Fruit fly (Drosophila melanogaster) whole organism, pupa: ENCODE data around the gene CycH.

Experiments used
- CG10348 ChIP-seq: fragments of 200-800 bp; sonication (Bioruptor generic); IDR thresholded peaks from 2 replicates; pipeline ENCODE4 v1.3.6; 2022; ENCODE audit warnings: missing biosample characterization, missing genetic modification characterization
- CG12605 ChIP-seq: fragments of 200-800 bp; sonication (Bioruptor generic); IDR thresholded peaks from 2 replicates; pipeline ENCODE4 v1.3.6; 2022; ENCODE audit warnings: missing biosample characterization, missing genetic modification characterization
- CG13204 ChIP-seq: fragments of 200-800 bp; sonication (Bioruptor generic); optimal IDR thresholded peaks from 2 replicates; lab custom pipeline; 2018; ENCODE audit warnings: missing biosample characterization, mild to moderate bottlenecking, missing genetic modification characterization, moderate library complexity
- CG14655 ChIP-seq: fragments of 200-800 bp; sonication (Bioruptor generic); optimal IDR thresholded peaks from 3 replicates; lab custom pipeline; 2017; ENCODE audit warnings: mild to moderate bottlenecking, missing biosample characterization, missing genetic modification reagents, missing genetic modification characterization
- CG15710 ChIP-seq: fragments of 200-800 bp; sonication (Bioruptor generic); optimal IDR thresholded peaks from 2 replicates; lab custom pipeline; 2018; ENCODE audit warnings: missing biosample characterization, mild to moderate bottlenecking, missing genetic modification characterization, moderate library complexity
- CG17806 ChIP-seq: fragments of 200-800 bp; sonication (Bioruptor generic); optimal IDR thresholded peaks from 2 replicates; lab custom pipeline; 2018; ENCODE audit warnings: missing biosample characterization, mild to moderate bottlenecking, missing genetic modification characterization, moderate library complexity
- CG32121 ChIP-seq: fragments of 200-800 bp; sonication (Bioruptor generic); IDR thresholded peaks from 2 replicates; pipeline ENCODE4 v1.3.6; 2022; ENCODE audit warnings: missing biosample characterization, missing genetic modification characterization
- CG34367 ChIP-seq: fragments of 200-800 bp; sonication (Bioruptor generic); optimal IDR thresholded peaks from 2 replicates; lab custom pipeline; 2018; ENCODE audit warnings: missing biosample characterization, mild to moderate bottlenecking, missing genetic modification characterization
- CG4496 ChIP-seq: fragments of 200-800 bp; sonication (Bioruptor generic); IDR thresholded peaks from 3 replicates; pipeline ENCODE4 v1.3.6; 2022; ENCODE audit warnings: missing biosample characterization, missing genetic modification characterization
- CG8159 ChIP-seq: fragments of 200-800 bp; sonication (Bioruptor generic); optimal IDR thresholded peaks from 3 replicates; lab custom pipeline; 2018; ENCODE audit warnings: missing biosample characterization, mild to moderate bottlenecking, missing genetic modification characterization, moderate library complexity
- CG8301 ChIP-seq: fragments of 200-800 bp; sonication (Bioruptor generic); optimal IDR thresholded peaks from 2 replicates; lab custom pipeline; 2018; ENCODE audit warnings: missing biosample characterization, mild to moderate bottlenecking, missing genetic modification characterization
- CG9948 ChIP-seq: fragments of 200-800 bp; sonication (Bioruptor generic); optimal IDR thresholded peaks from 2 replicates; lab custom pipeline; 2018; ENCODE audit warnings: missing biosample characterization, mild to moderate bottlenecking, missing genetic modification characterization, moderate library complexity
- D1 ChIP-seq: fragments of 200-800 bp; sonication (Bioruptor generic); optimal IDR thresholded peaks from 2 replicates; lab custom pipeline; 2018; ENCODE audit warnings: missing biosample characterization, mild to moderate bottlenecking, missing genetic modification characterization, moderate library complexity
- EcR ChIP-seq: fragments of 200-800 bp; sonication (Bioruptor generic); optimal IDR thresholded peaks from 3 replicates; lab custom pipeline; 2019; ENCODE audit warnings: missing biosample characterization, missing genetic modification characterization, mild to moderate bottlenecking, moderate library complexity, missing genetic modification reagents
- Ets98B ChIP-seq: fragments of 200-800 bp; sonication (Bioruptor generic); IDR thresholded peaks from 2 replicates; pipeline ENCODE4 v1.3.6; 2022; ENCODE audit warnings: missing biosample characterization, missing genetic modification characterization
- Pif1A ChIP-seq: fragments of 200-800 bp; sonication (Bioruptor generic); optimal IDR thresholded peaks from 3 replicates; lab custom pipeline; 2016; ENCODE audit warnings: missing biosample characterization, missing genetic modification characterization
- Pif1B ChIP-seq: fragments of 200-800 bp; sonication (Bioruptor generic); optimal IDR thresholded peaks from 3 replicates; lab custom pipeline; 2016; ENCODE audit warnings: missing biosample characterization, missing genetic modification characterization
- Snoo ChIP-seq: fragments of 200-800 bp; sonication (Bioruptor generic); optimal IDR thresholded peaks from 3 replicates; lab custom pipeline; 2017; ENCODE audit warnings: missing biosample characterization, mild to moderate bottlenecking, missing genetic modification characterization, inconsistent platforms
- fd96Ca ChIP-seq: fragments of 200-800 bp; sonication (Bioruptor generic); IDR thresholded peaks from 3 replicates; pipeline ENCODE4 v1.3.6; 2022; ENCODE audit warnings: missing biosample characterization, missing genetic modification characterization
- gl ChIP-seq: fragments of 200-800 bp; sonication (Bioruptor generic); optimal IDR thresholded peaks from 2 replicates; lab custom pipeline; 2018; ENCODE audit warnings: missing biosample characterization, mild to moderate bottlenecking, missing genetic modification characterization
- rn ChIP-seq: fragments of 200-800 bp; sonication (Bioruptor generic); IDR thresholded peaks from 2 replicates; pipeline ENCODE4 v1.3.6; 2022; ENCODE audit warnings: missing biosample characterization, missing genetic modification characterization

Gene CycH

DNA sequence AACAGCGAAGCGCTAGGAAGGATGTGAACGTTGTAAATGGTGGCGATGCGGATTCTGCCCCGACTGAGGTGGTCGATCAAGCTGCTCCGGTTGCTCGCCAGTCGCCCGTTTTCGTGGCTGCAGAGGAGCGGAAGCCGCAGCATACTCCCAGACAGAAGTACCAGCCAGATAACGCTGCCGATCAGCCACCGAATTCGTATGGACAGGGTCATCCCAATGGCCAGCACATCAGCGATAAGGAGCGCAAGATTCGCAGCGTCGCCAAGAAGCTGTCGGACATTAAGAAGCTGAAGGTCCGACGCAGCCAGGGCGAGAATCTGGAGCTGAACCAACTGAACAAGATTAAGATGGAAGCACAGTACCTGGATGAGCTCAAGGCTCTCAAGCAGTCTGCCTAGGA lies 5.3 kb downstream of the CycH start:
- no peak for TF ChIP-seq CG32121

DNA sequence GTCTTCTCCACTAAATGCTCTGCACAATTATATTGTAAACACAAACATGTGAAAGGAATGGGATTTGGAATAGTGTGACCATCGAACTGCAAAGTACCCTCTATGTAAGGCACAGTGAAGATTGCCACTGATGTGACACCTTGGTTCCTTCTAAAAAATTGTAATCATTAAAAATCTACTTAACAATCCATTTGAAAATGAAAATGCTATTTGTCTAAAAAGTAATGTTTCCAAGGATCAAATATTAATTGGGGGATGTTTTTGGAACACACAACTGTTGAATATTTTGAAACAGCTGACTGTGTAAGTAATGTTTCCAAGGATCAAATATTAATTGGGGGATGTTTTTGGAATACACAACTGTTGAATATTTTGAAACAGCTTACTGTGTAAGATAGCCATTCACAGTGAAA lies 6.4 kb downstream of the CycH start, which contains the start of gene CG32448:
CG32448 (minus strand) TSS at position 304 of the 413 bp plus-strand sequence.
- TF ChIP-seq D1 = no peak
- no peak for TF ChIP-seq CG14655 (GFP tag; lab: Kevin White, UChicago)
- no peak for TF ChIP-seq CG13204 (GFP tag; lab: Kevin White, UChicago)
- peak; percentile 60 for TF ChIP-seq Ets98B (GFP tag; lab: Robert Waterston, UW)
- TF ChIP-seq gl (tag; lab: Kevin White, UChicago) = no peak
- TF ChIP-seq Snoo (tag; lab: Kevin White, UChicago) = no peak
- TF ChIP-seq CG9948 = peak; percentile 9
- TF ChIP-seq CG15710 (tag; lab: Kevin White, UChicago) = peak; percentile 41
- peak; percentile 61 for TF ChIP-seq CG17806
- TF ChIP-seq CG4496 (GFP tag; lab: Robert Waterston, UW) = peak; percentile 78
- no peak for TF ChIP-seq Pif1B (GFP tag; lab: Kevin White, UChicago)
- TF ChIP-seq Pif1A = no peak
- peak; percentile 65 for TF ChIP-seq CG12605
- TF ChIP-seq EcR (GFP tag; lab: Kevin White, UChicago) = no peak
- TF ChIP-seq CG10348 (GFP tag; lab: Robert Waterston, UW) = no peak
- peak; percentile 47 for TF ChIP-seq CG34367 (tag; lab: Kevin White, UChicago)
- TF ChIP-seq CG32121 = peak; percentile 68
- TF ChIP-seq CG8159 (tag; lab: Kevin White, UChicago) = peak; percentile 56
- no peak for TF ChIP-seq fd96Ca (GFP tag; lab: Robert Waterston, UW)
- TF ChIP-seq CG8301 = peak; percentile 55
- TF ChIP-seq rn (GFP tag; lab: Robert Waterston, UW) = peak; percentile 62

DNA sequence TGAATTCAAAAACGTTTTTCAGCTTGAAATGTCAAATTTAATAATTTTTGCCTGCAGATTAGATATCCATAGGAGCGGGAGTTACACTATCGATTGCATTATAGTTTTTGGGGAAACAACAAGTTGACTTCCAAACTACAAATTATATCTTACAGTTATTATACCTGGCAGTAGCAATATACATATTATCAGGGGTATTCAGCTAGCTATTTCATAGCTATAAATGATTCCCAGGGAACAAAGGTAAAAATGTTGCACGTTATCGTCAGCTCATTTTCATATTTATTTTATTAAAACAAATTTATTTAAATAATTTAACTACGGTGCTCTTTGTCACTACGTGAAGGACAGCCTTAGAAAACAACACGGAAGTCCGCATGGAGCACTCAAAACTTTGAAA lies 8.3 kb downstream of the CycH start:
- TF ChIP-seq CG14655 (GFP tag; lab: Kevin White, UChicago) = no peak
- no peak for TF ChIP-seq Pif1A
- TF ChIP-seq CG12605 = no peak
- TF ChIP-seq CG32121 = no peak
- no peak for TF ChIP-seq CG8159 (tag; lab: Kevin White, UChicago)
- TF ChIP-seq gl (tag; lab: Kevin White, UChicago) = no peak
- no peak for TF ChIP-seq CG34367 (tag; lab: Kevin White, UChicago)
- no peak for TF ChIP-seq CG8301
- TF ChIP-seq Snoo (tag; lab: Kevin White, UChicago) = no peak
- TF ChIP-seq EcR (GFP tag; lab: Kevin White, UChicago) = no peak
- TF ChIP-seq CG15710 (tag; lab: Kevin White, UChicago) = no peak
- TF ChIP-seq CG13204 (GFP tag; lab: Kevin White, UChicago) = no peak

DNA sequence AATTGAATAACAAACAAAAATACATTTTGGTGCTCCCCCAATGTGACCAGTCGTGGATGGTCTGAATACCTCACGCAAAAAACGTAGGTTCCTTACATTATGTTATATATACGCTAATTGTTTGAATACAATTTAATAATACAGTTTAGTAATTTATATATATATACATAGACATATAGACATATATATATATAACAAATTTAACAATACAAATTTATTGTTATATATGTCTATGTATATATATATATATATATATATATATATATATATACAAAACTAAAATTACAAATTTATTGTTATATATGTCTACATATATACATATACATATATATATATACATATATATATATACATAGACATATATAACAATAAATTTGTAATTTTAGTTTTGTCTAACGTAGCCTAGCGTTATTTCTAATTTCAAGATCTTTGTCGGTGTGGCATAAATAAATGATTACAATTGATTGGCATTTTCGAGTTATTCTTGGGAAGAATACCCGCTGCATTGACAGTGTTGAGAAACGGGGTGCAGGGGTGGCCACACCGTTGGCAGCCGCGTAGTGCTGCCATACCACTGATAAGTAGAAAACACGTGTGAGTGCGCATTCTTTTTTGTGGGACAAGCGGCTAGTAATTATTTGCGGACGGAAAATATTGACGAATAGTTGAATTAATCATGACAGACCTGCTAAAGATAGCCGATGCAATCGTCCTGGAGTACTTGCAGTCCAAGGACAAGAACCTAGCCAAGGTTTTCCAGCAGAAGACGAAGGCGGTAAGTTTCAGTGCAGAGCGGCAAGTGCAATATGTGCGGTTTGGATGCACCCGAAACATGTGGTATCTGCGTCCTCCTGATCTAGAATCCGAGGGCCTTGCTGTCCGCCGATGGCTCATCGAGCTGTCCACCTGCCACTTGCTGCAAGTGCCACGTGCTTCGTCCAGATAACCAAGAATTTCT lies 10.7 kb downstream of the CycH start, which contains the start of the genes CG7148 and Nopp140:
CG7148 (minus strand) TSS at position 51 of the 958 bp plus-strand sequence.
Nopp140 (plus strand) TSS at position 572 of the 958 bp plus-strand sequence.
- TF ChIP-seq CG34367 (tag; lab: Kevin White, UChicago) = peak; percentile 42
- no peak for TF ChIP-seq D1
- TF ChIP-seq CG14655 (GFP tag; lab: Kevin White, UChicago) = no peak
- TF ChIP-seq EcR (GFP tag; lab: Kevin White, UChicago) = no peak
- TF ChIP-seq Pif1B (GFP tag; lab: Kevin White, UChicago) = no peak
- peak; percentile 46 for TF ChIP-seq CG8301
- no peak for TF ChIP-seq Pif1A
- 0 out of 2 replicates have a peak, but pooled peaks have one; percentile 26 for TF ChIP-seq rn (GFP tag; lab: Robert Waterston, UW)
- peak; percentile 69; the same call in 2 of the 3 replicates for TF ChIP-seq fd96Ca (GFP tag; lab: Robert Waterston, UW)
- TF ChIP-seq Snoo (tag; lab: Kevin White, UChicago) = peak; percentile 39
- peak; percentile 37 for TF ChIP-seq CG15710 (tag; lab: Kevin White, UChicago)
- TF ChIP-seq CG13204 (GFP tag; lab: Kevin White, UChicago) = no peak
- TF ChIP-seq CG4496 (GFP tag; lab: Robert Waterston, UW) = peak; percentile 71
- peak; percentile 52 for TF ChIP-seq CG8159 (tag; lab: Kevin White, UChicago)
- peak; percentile 57 for TF ChIP-seq CG17806
- no peak for TF ChIP-seq CG12605
- peak; percentile 35 for TF ChIP-seq CG9948
- TF ChIP-seq gl (tag; lab: Kevin White, UChicago) = no peak
- TF ChIP-seq CG10348 (GFP tag; lab: Robert Waterston, UW) = no peak
- peak; percentile 38 for TF ChIP-seq Ets98B (GFP tag; lab: Robert Waterston, UW)
- TF ChIP-seq CG32121 = peak; percentile 62; the same call in 1 of the 2 replicates
- TF ChIP-seq, all 21 proteins: peak for 12

DNA sequence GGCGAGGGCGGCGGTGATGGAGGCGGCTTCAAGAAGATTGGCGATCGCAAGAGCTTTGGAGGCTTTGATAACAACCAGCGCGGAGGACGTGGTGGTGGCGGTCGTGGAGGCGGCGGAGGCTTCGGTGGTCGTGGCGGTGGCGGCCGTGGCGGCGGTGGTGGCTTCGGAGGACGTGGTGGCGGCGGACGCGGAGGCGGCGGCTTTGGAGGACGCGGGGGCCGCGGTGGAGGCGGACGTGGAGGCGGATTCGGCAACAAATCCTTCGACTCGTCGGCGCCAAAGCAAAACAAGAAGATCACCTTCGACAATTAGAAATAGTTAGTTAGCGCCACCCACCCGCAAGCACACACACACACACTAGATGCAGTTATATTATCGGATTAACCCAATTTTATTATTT lies 13.8 kb downstream of the CycH start:
- TF ChIP-seq CG15710 (tag; lab: Kevin White, UChicago) (no peak), CG13204 (GFP tag; lab: Kevin White, UChicago) (no peak), CG9948 (no peak), Pif1A (no peak), Snoo (tag; lab: Kevin White, UChicago) (no peak), CG12605 (no peak), CG10348 (GFP tag; lab: Robert Waterston, UW) (no peak), EcR (GFP tag; lab: Kevin White, UChicago) (no peak), Ets98B (GFP tag; lab: Robert Waterston, UW) (no peak), rn (GFP tag; lab: Robert Waterston, UW) (no peak), CG8301 (no peak)
